Worm (Caenorhabditis elegans): Measurements from ENCODE around the gene hpo-36.

hpo-36 gene

ce11 chrV:3712192-3712591, 27.0 kb downstream of the hpo-36 start:
- TF ChIP-seq tbx-37 (GFP tag; conservative IDR thresholded peaks at IDR 0.05) (no peak), sea-1 (GFP tag; conservative IDR thresholded peaks at IDR 0.05) (no peak), aly-1 (tag; optimal IDR thresholded peaks at IDR 0.05) (no peak), tra-4 (tag; optimal IDR thresholded peaks at IDR 0.05) (no peak), hmbx-1 (tag; optimal IDR thresholded peaks at IDR 0.05) (no peak), ama-1 (optimal IDR thresholded peaks at IDR 0.05) (no peak), flt-1 (GFP tag; IDR thresholded peaks at IDR 0.05) (no peak), ceh-36 (tag; optimal IDR thresholded peaks at IDR 0.05) (no peak), F13C5.2 (tag; optimal IDR thresholded peaks at IDR 0.05) (no peak), tbx-11 (GFP tag; IDR thresholded peaks at IDR 0.05) (no peak), B0310.2 (tag; optimal IDR thresholded peaks at IDR 0.05) (no peak)

- TF ChIP-seq ceh-36 (tag; optimal IDR thresholded peaks at IDR 0.05) (no peak), tbx-37 (GFP tag; conservative IDR thresholded peaks at IDR 0.05) (no peak), aly-1 (tag; optimal IDR thresholded peaks at IDR 0.05) (no peak), pes-1 (GFP tag; IDR thresholded peaks at IDR 0.05) (no peak), ets-7 (tag; optimal IDR thresholded peaks at IDR 0.05) (no peak), sea-1 (GFP tag; conservative IDR thresholded peaks at IDR 0.05) (no peak), hnd-1 (tag; optimal IDR thresholded peaks at IDR 0.05) (no peak), flt-1 (GFP tag; IDR thresholded peaks at IDR 0.05) (no peak), tbx-11 (GFP tag; IDR thresholded peaks at IDR 0.05) (no peak), hmbx-1 (tag; optimal IDR thresholded peaks at IDR 0.05) (no peak), ama-1 (optimal IDR thresholded peaks at IDR 0.05) (no peak), ceh-13 (GFP tag; optimal IDR thresholded peaks at IDR 0.05) (no peak)
Observed at ce11 chrV:3711544-3711943, 27.7 kb downstream of the hpo-36 start.

DNA sequence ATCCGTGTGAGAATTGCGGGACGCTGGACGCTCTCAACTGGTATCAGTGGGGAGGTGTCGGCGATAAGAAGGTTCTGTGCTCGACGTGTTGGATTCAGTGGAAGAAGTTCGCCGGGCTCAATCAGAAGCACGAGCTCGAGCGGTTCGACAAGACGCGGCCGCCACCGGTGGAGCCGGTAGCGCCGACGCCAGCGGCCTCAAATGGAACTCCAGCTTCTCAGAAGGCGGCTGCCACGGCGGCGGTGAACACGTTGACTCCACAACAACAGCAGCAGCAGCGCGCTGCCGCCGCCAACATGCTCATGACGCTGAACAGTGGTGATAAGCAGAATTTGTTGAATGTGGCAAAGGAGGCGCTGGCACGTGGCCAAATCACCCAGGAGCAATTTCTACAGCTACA, 32.3 kb downstream of the hpo-36 start:
- no peak for TF ChIP-seq scrt-1 (GFP tag; IDR thresholded peaks at IDR 0.05)
- no peak for TF ChIP-seq pes-1 (GFP tag; IDR thresholded peaks at IDR 0.05)
- TF ChIP-seq hnd-1 (tag; optimal IDR thresholded peaks at IDR 0.05) = no peak
- TF ChIP-seq ama-1 (optimal IDR thresholded peaks at IDR 0.05) = no peak
- no peak for TF ChIP-seq ceh-13 (GFP tag; optimal IDR thresholded peaks at IDR 0.05)
- no peak for TF ChIP-seq aly-1 (tag; optimal IDR thresholded peaks at IDR 0.05)

DNA sequence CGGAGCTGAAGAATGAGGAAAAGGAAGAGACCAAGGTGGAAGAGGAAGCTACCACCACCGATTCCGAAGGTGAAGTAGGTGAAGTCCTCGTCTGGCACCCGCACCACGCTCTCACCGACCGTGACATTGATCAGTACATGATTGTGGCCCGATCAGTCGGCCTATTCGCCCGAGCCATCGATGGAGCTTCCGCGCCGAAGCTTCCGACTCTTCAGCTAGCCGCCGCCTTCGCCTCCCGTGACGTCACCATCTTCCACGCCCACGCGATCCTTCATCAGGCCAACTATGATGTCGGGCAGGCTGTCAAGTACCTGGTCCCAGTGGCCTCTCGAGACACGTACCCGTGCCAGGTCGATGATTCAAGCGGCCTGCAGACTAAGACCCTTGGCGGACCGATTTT, 33.0 kb downstream of the hpo-36 start:
- TF ChIP-seq sea-1 (GFP tag; conservative IDR thresholded peaks at IDR 0.05) = no peak
- no peak for TF ChIP-seq ama-1 (optimal IDR thresholded peaks at IDR 0.05)
- TF ChIP-seq ceh-36 (tag; optimal IDR thresholded peaks at IDR 0.05) = no peak
- no peak for TF ChIP-seq scrt-1 (GFP tag; IDR thresholded peaks at IDR 0.05)
- TF ChIP-seq tbx-11 (GFP tag; IDR thresholded peaks at IDR 0.05) = no peak
- TF ChIP-seq hmg-4 (GFP tag; optimal IDR thresholded peaks at IDR 0.05) = no peak
- TF ChIP-seq hmbx-1 (tag; optimal IDR thresholded peaks at IDR 0.05) = no peak
- TF ChIP-seq B0310.2 (tag; optimal IDR thresholded peaks at IDR 0.05) = no peak
- no peak for TF ChIP-seq F13C5.2 (tag; optimal IDR thresholded peaks at IDR 0.05)
- no peak for TF ChIP-seq pes-1 (GFP tag; IDR thresholded peaks at IDR 0.05)
- TF ChIP-seq flt-1 (GFP tag; IDR thresholded peaks at IDR 0.05) = no peak
- no peak for TF ChIP-seq ceh-13 (GFP tag; optimal IDR thresholded peaks at IDR 0.05)
- TF ChIP-seq aly-1 (tag; optimal IDR thresholded peaks at IDR 0.05) = no peak
- TF ChIP-seq hnd-1 (tag; optimal IDR thresholded peaks at IDR 0.05) = no peak
- TF ChIP-seq tra-4 (tag; optimal IDR thresholded peaks at IDR 0.05) = no peak
- no peak for TF ChIP-seq tbx-37 (GFP tag; conservative IDR thresholded peaks at IDR 0.05)
- TF ChIP-seq ets-7 (tag; optimal IDR thresholded peaks at IDR 0.05) = no peak

ce11 chrV:3704688-3705087, 34.5 kb downstream of the hpo-36 start, which contains the start of gene lin-40:
Gene lin-40 (plus strand): TSS chrV:3704988.
- no peak for TF ChIP-seq scrt-1 (GFP tag; IDR thresholded peaks at IDR 0.05)
- TF ChIP-seq pes-1 (GFP tag; IDR thresholded peaks at IDR 0.05) = no peak
- no peak for TF ChIP-seq hnd-1 (tag; optimal IDR thresholded peaks at IDR 0.05)
- no peak for TF ChIP-seq F13C5.2 (tag; optimal IDR thresholded peaks at IDR 0.05)
- no peak for TF ChIP-seq ceh-13 (GFP tag; optimal IDR thresholded peaks at IDR 0.05)
- no peak for TF ChIP-seq B0310.2 (tag; optimal IDR thresholded peaks at IDR 0.05)
- TF ChIP-seq tbx-37 (GFP tag; conservative IDR thresholded peaks at IDR 0.05) = no peak
- no peak for TF ChIP-seq tbx-11 (GFP tag; IDR thresholded peaks at IDR 0.05)
- TF ChIP-seq flt-1 (GFP tag; IDR thresholded peaks at IDR 0.05) = no peak
- no peak for TF ChIP-seq aly-1 (tag; optimal IDR thresholded peaks at IDR 0.05)
- TF ChIP-seq ets-7 (tag; optimal IDR thresholded peaks at IDR 0.05) = no peak
- no peak for TF ChIP-seq ama-1 (optimal IDR thresholded peaks at IDR 0.05)
- TF ChIP-seq hmg-4 (GFP tag; optimal IDR thresholded peaks at IDR 0.05) = no peak
- TF ChIP-seq hmbx-1 (tag; optimal IDR thresholded peaks at IDR 0.05) = no peak
- no peak for TF ChIP-seq ceh-36 (tag; optimal IDR thresholded peaks at IDR 0.05)
- TF ChIP-seq tra-4 (tag; optimal IDR thresholded peaks at IDR 0.05) = no peak
- TF ChIP-seq sea-1 (GFP tag; conservative IDR thresholded peaks at IDR 0.05) = no peak

DNA sequence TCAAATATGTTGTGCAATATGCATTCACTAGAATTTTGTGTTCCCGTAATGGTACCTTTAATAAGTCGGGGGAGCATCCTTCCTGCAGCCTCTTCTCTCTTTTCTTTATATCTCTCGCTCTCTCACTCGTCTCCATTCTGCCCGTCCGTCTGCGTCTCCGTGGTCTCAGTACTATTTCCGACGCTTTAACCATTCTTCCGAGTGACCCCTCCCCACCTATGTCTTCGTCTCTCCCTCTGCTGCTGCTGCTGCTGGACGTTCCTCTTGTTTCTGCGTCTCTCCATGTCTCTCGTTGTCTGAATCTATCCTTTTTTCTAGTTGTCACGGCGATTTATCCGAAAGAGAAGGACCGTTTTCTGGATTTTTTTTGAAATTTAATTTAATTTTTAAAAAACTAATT, 35.3 kb downstream of the hpo-36 start:
- no peak for TF ChIP-seq pes-1 (GFP tag; IDR thresholded peaks at IDR 0.05)
- TF ChIP-seq B0310.2 (tag; optimal IDR thresholded peaks at IDR 0.05) = no peak
- TF ChIP-seq ceh-36 (tag; optimal IDR thresholded peaks at IDR 0.05) = no peak
- no peak for TF ChIP-seq scrt-1 (GFP tag; IDR thresholded peaks at IDR 0.05)
- TF ChIP-seq ceh-13 (GFP tag; optimal IDR thresholded peaks at IDR 0.05) = no peak
- TF ChIP-seq hmg-4 (GFP tag; optimal IDR thresholded peaks at IDR 0.05) = no peak
- TF ChIP-seq ets-7 (tag; optimal IDR thresholded peaks at IDR 0.05) = no peak
- no peak for TF ChIP-seq ama-1 (optimal IDR thresholded peaks at IDR 0.05)
- TF ChIP-seq tbx-37 (GFP tag; conservative IDR thresholded peaks at IDR 0.05) = no peak
- TF ChIP-seq tbx-11 (GFP tag; IDR thresholded peaks at IDR 0.05) = no peak
- no peak for TF ChIP-seq hnd-1 (tag; optimal IDR thresholded peaks at IDR 0.05)

DNA sequence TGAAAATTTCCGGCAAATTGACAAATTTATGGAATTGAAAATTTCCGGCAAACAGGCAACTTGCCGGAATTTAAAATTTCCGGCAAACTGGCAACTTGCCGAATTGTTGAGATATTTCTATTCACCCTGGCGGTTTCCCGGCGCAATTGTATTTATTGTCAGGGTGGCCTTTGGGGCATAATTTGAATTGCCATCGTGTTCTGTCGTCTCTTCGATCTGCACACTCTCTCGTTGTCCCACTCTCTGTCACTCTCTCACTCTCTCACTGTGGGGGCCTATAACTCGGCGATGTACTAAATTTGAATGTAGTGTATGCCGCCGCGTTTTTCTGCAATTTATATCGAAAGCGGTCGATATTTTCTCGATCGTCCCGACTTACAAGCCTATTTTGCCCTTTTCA, 36.2 kb downstream of the hpo-36 start:
- TF ChIP-seq tbx-11 (GFP tag; IDR thresholded peaks at IDR 0.05) = no peak
- no peak for TF ChIP-seq scrt-1 (GFP tag; IDR thresholded peaks at IDR 0.05)
- TF ChIP-seq ceh-13 (GFP tag; optimal IDR thresholded peaks at IDR 0.05) = no peak
- TF ChIP-seq tra-4 (tag; optimal IDR thresholded peaks at IDR 0.05) = no peak
- no peak for TF ChIP-seq flt-1 (GFP tag; IDR thresholded peaks at IDR 0.05)
- TF ChIP-seq hmg-4 (GFP tag; optimal IDR thresholded peaks at IDR 0.05) = no peak
- no peak for TF ChIP-seq tbx-37 (GFP tag; conservative IDR thresholded peaks at IDR 0.05)
- no peak for TF ChIP-seq B0310.2 (tag; optimal IDR thresholded peaks at IDR 0.05)
- no peak for TF ChIP-seq hnd-1 (tag; optimal IDR thresholded peaks at IDR 0.05)
- no peak for TF ChIP-seq sea-1 (GFP tag; conservative IDR thresholded peaks at IDR 0.05)

Measured in whole organism, early embryonic.